Fruit fly (Drosophila melanogaster): ENCODE data around the gene CG11857.
A peak's percentile ranks its signal among the peaks of the same experiment; 100 is the strongest.

The CG11857 gene

DNA sequence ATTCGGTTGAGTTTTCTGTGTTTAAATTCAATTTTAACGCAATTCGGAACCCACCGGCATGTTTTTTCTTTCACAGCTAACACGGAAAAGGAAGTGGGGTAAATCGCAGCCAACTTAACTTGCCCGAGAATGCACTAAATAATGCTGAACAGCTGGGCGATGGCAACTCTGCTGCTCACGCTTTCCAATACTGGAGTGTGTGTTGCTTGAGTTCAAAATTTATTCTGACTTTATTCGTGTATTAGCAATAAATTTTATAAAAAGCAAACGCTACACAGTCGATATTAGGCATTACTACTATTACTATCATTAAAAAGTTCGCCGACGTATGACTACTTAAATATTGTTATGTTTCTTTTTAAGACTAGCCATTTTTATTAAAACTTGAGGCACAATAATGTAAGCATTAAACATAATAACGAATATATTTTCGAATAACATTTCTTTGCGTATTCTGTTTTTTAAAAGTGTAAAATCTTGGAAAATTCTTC lies 11.3 kb upstream of the CG11857 start, which contains the start of the genes RpS27 and Nup37 (continued):
- TF ChIP-seq lilli (GFP tag; optimal IDR thresholded peaks at IDR 0.05): peak; percentile 96
- peak; percentile 98 for TF ChIP-seq CG3065 (GFP tag; optimal IDR thresholded peaks at IDR 0.05)
- peak; percentile 91 for TF ChIP-seq Chrac-16 (GFP tag; optimal IDR thresholded peaks at IDR 0.05)
- TF ChIP-seq phol (tag; optimal IDR thresholded peaks at IDR 0.05): peak; percentile 97
- peak; percentile 100 for TF ChIP-seq YL-1 (GFP tag; optimal IDR thresholded peaks at IDR 0.05)
- peak; percentile 98 for TF ChIP-seq CG1647 (GFP tag; optimal IDR thresholded peaks at IDR 0.05)
- peak; percentile 95 for TF ChIP-seq az2 (GFP tag; optimal IDR thresholded peaks at IDR 0.05)
- peak; percentile 99 for TF ChIP-seq Mes4 (GFP tag; optimal IDR thresholded peaks at IDR 0.05)
- peak; percentile 95 for TF ChIP-seq Aef1 (GFP tag; IDR thresholded peaks at IDR 0.05)
- peak; percentile 93 for TF ChIP-seq Neu2 (GFP tag; optimal IDR thresholded peaks at IDR 0.05; ENCODE audit: borderline replicate concordance)
- TF ChIP-seq dm (GFP tag; optimal IDR thresholded peaks at IDR 0.05): peak; percentile 99
- TF ChIP-seq Optix (GFP tag; IDR thresholded peaks at IDR 0.05): peak; percentile 96
- peak; percentile 98 for TF ChIP-seq maf-S (GFP tag; optimal IDR thresholded peaks at IDR 0.05)
- peak; percentile 97 for TF ChIP-seq pzg (GFP tag; optimal IDR thresholded peaks at IDR 0.05)
- TF ChIP-seq wdn (GFP tag; IDR thresholded peaks at IDR 0.05): peak; percentile 94
- TF ChIP-seq CG3847 (GFP tag; IDR thresholded peaks at IDR 0.05): peak; percentile 98
- TF ChIP-seq toy (GFP tag; IDR thresholded peaks at IDR 0.05): peak; percentile 95
- TF ChIP-seq CG17361 (GFP tag; IDR thresholded peaks at IDR 0.05): peak; percentile 99
- peak; percentile 92 for TF ChIP-seq oc (tag; optimal IDR thresholded peaks at IDR 0.05)
- TF ChIP-seq sens-2 (GFP tag; IDR thresholded peaks at IDR 0.05): peak; percentile 97
- TF ChIP-seq Nf-YA (GFP tag; IDR thresholded peaks at IDR 0.05): peak; percentile 93
- peak; percentile 99 for TF ChIP-seq HmgZ (tag; optimal IDR thresholded peaks at IDR 0.05)
- TF ChIP-seq Doc2 (GFP tag; IDR thresholded peaks at IDR 0.05): peak; percentile 94
- peak; percentile 97 for TF ChIP-seq CG12236 (GFP tag; optimal IDR thresholded peaks at IDR 0.05)
- peak; percentile 82 for TF ChIP-seq danr (GFP tag; IDR thresholded peaks at IDR 0.05)
- TF ChIP-seq Hr39 (optimal IDR thresholded peaks at IDR 0.05): no peak
- TF ChIP-seq CG12659 (GFP tag; optimal IDR thresholded peaks at IDR 0.05): peak; percentile 99
- peak; percentile 99 for TF ChIP-seq CG9609 (GFP tag; optimal IDR thresholded peaks at IDR 0.05)
- peak; percentile 99 for TF ChIP-seq ken (GFP tag; IDR thresholded peaks at IDR 0.05)
- TF ChIP-seq CG4617 (GFP tag; optimal IDR thresholded peaks at IDR 0.05; ENCODE audit: borderline replicate concordance): peak; percentile 99
- peak; percentile 100 for TF ChIP-seq CG10543 (GFP tag; optimal IDR thresholded peaks at IDR 0.05)
- TF ChIP-seq sc (optimal IDR thresholded peaks at IDR 0.05): no peak
- peak; percentile 97 for TF ChIP-seq sc (GFP tag; optimal IDR thresholded peaks at IDR 0.05)
- TF ChIP-seq Fer1 (GFP tag; optimal IDR thresholded peaks at IDR 0.05): peak; percentile 98
- TF ChIP-seq CG15269 (tag; optimal IDR thresholded peaks at IDR 0.05): peak; percentile 94
- TF ChIP-seq sens (GFP tag): peak; percentile 99
- peak; percentile 75 for TF ChIP-seq CG15479 (GFP tag; optimal IDR thresholded peaks at IDR 0.05)
- peak; percentile 86 for TF ChIP-seq row (GFP tag; IDR thresholded peaks at IDR 0.05)
- TF ChIP-seq nom (GFP tag; optimal IDR thresholded peaks at IDR 0.05): peak; percentile 95
- peak; percentile 97 for TF ChIP-seq pum (GFP tag; optimal IDR thresholded peaks at IDR 0.05)
- peak; percentile 86 for TF ChIP-seq Blimp-1 (GFP tag; optimal IDR thresholded peaks at IDR 0.05)
- no peak for TF ChIP-seq yki (optimal IDR thresholded peaks at IDR 0.05)
- TF ChIP-seq Dad (GFP tag; optimal IDR thresholded peaks at IDR 0.05): peak; percentile 99
- peak; percentile 86 for TF ChIP-seq bigmax (GFP tag; optimal IDR thresholded peaks at IDR 0.05)
- 0 out of 3 replicates have a peak, but pooled peaks have one; percentile 44 for TF ChIP-seq knrl (GFP tag; IDR thresholded peaks at IDR 0.05; ENCODE audit: partially characterized antibody)
- TF ChIP-seq CG5953 (GFP tag; IDR thresholded peaks at IDR 0.05): peak; percentile 96
- TF ChIP-seq H2.0 (GFP tag; IDR thresholded peaks at IDR 0.05): peak; percentile 97
- peak; percentile 98 for TF ChIP-seq CG8290 (GFP tag; optimal IDR thresholded peaks at IDR 0.05)
- peak; percentile 97 to 100 for TF ChIP-seq CG8290 (tag; optimal IDR thresholded peaks at IDR 0.05)
- TF ChIP-seq CG33213 (GFP tag; optimal IDR thresholded peaks at IDR 0.05): peak; percentile 99
- TF ChIP-seq CG6854 (GFP tag; optimal IDR thresholded peaks at IDR 0.05): peak; percentile 97
- peak; percentile 99 for TF ChIP-seq CG9876 (GFP tag; optimal IDR thresholded peaks at IDR 0.05)
- peak; percentile 96 for TF ChIP-seq Hr3 (GFP tag; optimal IDR thresholded peaks at IDR 0.05)
